Worm (Caenorhabditis elegans) whole organism, L1 larva: ENCODE results near the gene col-84.

ENCODE experiments used
- C16A3.4 ChIP-seq: fragments of 150-350 bp; optimal IDR thresholded peaks from 2 replicates; lab custom pipeline; 2014; ENCODE audit warnings: missing biosample characterization, missing genetic modification characterization
- alr-1 ChIP-seq: fragments of 200-800 bp; sonication (Bioruptor generic); optimal IDR thresholded peaks from 2 replicates; lab custom pipeline; 2018; ENCODE audit warnings: borderline replicate concordance, mild to moderate bottlenecking, missing genetic modification characterization, missing compliant biosample characterization
- ama-1 ChIP-seq: fragments of 150-350 bp; optimal IDR thresholded peaks from 2 replicates; lab custom pipeline; 2014
- blmp-1 ChIP-seq: fragments of 150-350 bp; optimal IDR thresholded peaks from 2 replicates; lab custom pipeline; 2014; ENCODE audit warnings: missing biosample characterization, missing genetic modification characterization
- ceh-63 ChIP-seq: fragments of 200-800 bp; sonication (Bioruptor generic); optimal IDR thresholded peaks from 2 replicates; lab custom pipeline; 2018; ENCODE audit warnings: mild to moderate bottlenecking, missing genetic modification characterization, missing compliant biosample characterization
- ceh-82 ChIP-seq, 3 experiments: fragments of 150-350 bp in 1 of 3; sonication (generic microtip) in 2 of 3; optimal IDR thresholded peaks; 2 replicates each; lab custom pipeline; 2014 to 2017; ENCODE audit warnings: missing biosample characterization in 3 of 3, missing genetic modification characterization in 3 of 3
- ceh-88 ChIP-seq: fragments of 200-800 bp; sonication (Bioruptor generic); IDR thresholded peaks from 2 replicates; pipeline ENCODE4 v1.3.6; 2022; ENCODE audit warnings: missing genetic modification characterization, missing compliant biosample characterization
- ceh-90 ChIP-seq: sonication (generic microtip); optimal IDR thresholded peaks from 2 replicates; lab custom pipeline; 2016; ENCODE audit warnings: missing genetic modification characterization, missing compliant biosample characterization
- efl-1 ChIP-seq, 4 experiments: fragments of 150-350 bp; optimal IDR thresholded peaks in 3 of 4; peaks in 1 of 4; 1 replicate in 1 of 4; 2 replicates in 3 of 4; lab custom pipeline; 2014; ENCODE audit warnings: missing biosample characterization in 2 of 4, missing genetic modification characterization in 2 of 4, missing genetic modification reagents in 2 of 4
- elt-3 ChIP-seq, 6 experiments: fragments of 150-350 bp in 1 of 6; sonication (generic microtip); optimal IDR thresholded peaks; 2 replicates each; lab custom pipeline; 2017 to 2018; ENCODE audit warnings: missing biosample characterization in 6 of 6, missing genetic modification characterization in 6 of 6, inconsistent platforms in 1 of 6
- ets-5 ChIP-seq: fragments of 200-800 bp; sonication (Bioruptor generic); IDR thresholded peaks from 2 replicates; pipeline ENCODE4 v1.3.6; 2022; ENCODE audit warnings: missing genetic modification characterization, missing compliant biosample characterization
- fkh-10 ChIP-seq: sonication (generic microtip); optimal IDR thresholded peaks from 2 replicates; lab custom pipeline; 2017; ENCODE audit warnings: missing biosample characterization, missing genetic modification reagents, missing genetic modification characterization
- fos-1 ChIP-seq: fragments of 150-350 bp; optimal IDR thresholded peaks from 2 replicates; lab custom pipeline; 2014; ENCODE audit warnings: missing biosample characterization, missing genetic modification characterization
- jun-1 ChIP-seq: fragments of 150-350 bp; optimal IDR thresholded peaks from 2 replicates; lab custom pipeline; 2014; ENCODE audit warnings: missing biosample characterization, missing genetic modification reagents, missing genetic modification characterization
- lin-13 ChIP-seq: fragments of 150-350 bp; optimal IDR thresholded peaks from 2 replicates; lab custom pipeline; 2014; ENCODE audit warnings: missing biosample characterization, missing genetic modification reagents, missing genetic modification characterization
- lin-14 ChIP-seq: fragments of 200-800 bp; sonication (Bioruptor generic); optimal IDR thresholded peaks from 2 replicates; lab custom pipeline; 2018; ENCODE audit warnings: mild to moderate bottlenecking, missing genetic modification characterization, moderate library complexity, missing compliant biosample characterization
- lin-15B ChIP-seq: fragments of 150-350 bp; sonication (generic microtip); optimal IDR thresholded peaks from 3 replicates; lab custom pipeline; 2014; ENCODE audit warnings: missing biosample characterization, missing genetic modification characterization
- lin-35 ChIP-seq, 2 experiments: fragments of 150-350 bp; optimal IDR thresholded peaks; 2 replicates each; lab custom pipeline; 2014; ENCODE audit warnings: missing biosample characterization in 2 of 2, missing genetic modification characterization in 2 of 2, missing genetic modification reagents in 2 of 2
- mep-1 ChIP-seq: fragments of 150-350 bp; optimal IDR thresholded peaks from 2 replicates; lab custom pipeline; 2014; ENCODE audit warnings: missing biosample characterization, missing genetic modification characterization
- nhr-11 ChIP-seq: fragments of 150-350 bp; optimal IDR thresholded peaks from 2 replicates; lab custom pipeline; 2014; ENCODE audit warnings: missing biosample characterization, missing genetic modification characterization
- nhr-19 ChIP-seq: fragments of 200-800 bp; sonication (Bioruptor generic); conservative IDR thresholded peaks from 2 replicates; pipeline ENCODE4 v1.3.6; 2022; ENCODE audit warnings: missing genetic modification characterization, missing compliant biosample characterization
- nhr-20 ChIP-seq: sonication (generic microtip); optimal IDR thresholded peaks from 2 replicates; lab custom pipeline; 2016; ENCODE audit warnings: mild to moderate bottlenecking, missing genetic modification characterization, missing compliant biosample characterization
- nhr-47 ChIP-seq: sonication (generic microtip); optimal IDR thresholded peaks from 2 replicates; lab custom pipeline; 2016; ENCODE audit warnings: mild to moderate bottlenecking, missing genetic modification characterization, moderate library complexity, missing compliant biosample characterization
- nhr-71 ChIP-seq: sonication (generic microtip); optimal IDR thresholded peaks from 2 replicates; lab custom pipeline; 2016; ENCODE audit warnings: mild to moderate bottlenecking, missing genetic modification characterization, moderate library complexity, missing compliant biosample characterization
- nhr-76 ChIP-seq: sonication (generic microtip); optimal IDR thresholded peaks from 2 replicates; lab custom pipeline; 2017; ENCODE audit warnings: missing biosample characterization, missing genetic modification characterization
- nhr-85 ChIP-seq: sonication (generic microtip); peaks from one replicate; lab custom pipeline; 2016; ENCODE audit warnings: missing genetic modification characterization, inconsistent platforms, missing compliant biosample characterization
- nhr-90 ChIP-seq: sonication (generic microtip); optimal IDR thresholded peaks from 2 replicates; lab custom pipeline; 2016; ENCODE audit warnings: mild to moderate bottlenecking, missing genetic modification characterization, missing compliant biosample characterization; ENCODE audit not compliant: poor library complexity
- pqm-1 ChIP-seq: sonication (generic microtip); optimal IDR thresholded peaks from 3 replicates; lab custom pipeline; 2017; ENCODE audit warnings: missing biosample characterization, missing genetic modification characterization
- rnt-1 ChIP-seq: sonication (generic microtip); optimal IDR thresholded peaks from 2 replicates; lab custom pipeline; 2016; ENCODE audit warnings: mild to moderate bottlenecking, missing genetic modification characterization, moderate library complexity, missing compliant biosample characterization
- snpc-4 ChIP-seq: fragments of 150-350 bp; optimal IDR thresholded peaks from 2 replicates; lab custom pipeline; 2014; ENCODE audit warnings: missing biosample characterization, missing genetic modification characterization
- snu-23 ChIP-seq: sonication (generic microtip); optimal IDR thresholded peaks from 2 replicates; lab custom pipeline; 2016; ENCODE audit warnings: missing genetic modification characterization, missing compliant biosample characterization
- sptf-1 ChIP-seq: fragments of 150-350 bp; optimal IDR thresholded peaks from 2 replicates; lab custom pipeline; 2014; ENCODE audit warnings: missing biosample characterization, missing genetic modification characterization
- unc-30 ChIP-seq: sonication (generic microtip); optimal IDR thresholded peaks from 2 replicates; lab custom pipeline; 2017; ENCODE audit warnings: missing biosample characterization, missing genetic modification characterization
- unc-62 ChIP-seq: fragments of 150-350 bp; optimal IDR thresholded peaks from 2 replicates; lab custom pipeline; 2014; ENCODE audit warnings: missing biosample characterization, missing genetic modification reagents, missing genetic modification characterization
- unc-86 ChIP-seq: sonication (generic microtip); optimal IDR thresholded peaks from 2 replicates; lab custom pipeline; 2016; ENCODE audit warnings: missing genetic modification characterization, missing compliant biosample characterization
- zag-1 ChIP-seq: fragments of 150-350 bp; optimal IDR thresholded peaks from 2 replicates; lab custom pipeline; 2014; ENCODE audit warnings: missing biosample characterization, missing genetic modification characterization

col-84 gene

DNA sequence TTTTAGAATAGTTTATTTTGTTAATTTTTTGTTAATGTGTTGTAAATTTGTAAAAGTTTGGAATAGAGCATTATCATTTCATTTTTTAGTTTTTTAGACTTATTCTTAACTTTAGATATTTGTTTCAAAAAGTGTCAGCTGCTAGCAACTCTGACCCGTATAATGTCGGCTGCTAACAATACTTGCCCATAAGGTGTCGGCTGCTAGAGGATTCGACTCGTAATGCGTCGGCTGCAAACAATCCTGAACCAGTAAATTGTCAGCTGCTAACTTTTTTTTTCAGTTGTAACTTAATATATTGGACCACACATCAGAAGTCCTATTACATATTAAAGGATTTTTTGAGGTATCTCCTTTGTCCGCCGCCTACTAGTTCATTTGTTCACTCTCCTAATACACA, 25.6 kb upstream of the col-84 start:
- TF ChIP-seq nhr-19 (no peak), snpc-4 (tag; lab: Kevin White, UChicago) (peak; percentile 27)

DNA sequence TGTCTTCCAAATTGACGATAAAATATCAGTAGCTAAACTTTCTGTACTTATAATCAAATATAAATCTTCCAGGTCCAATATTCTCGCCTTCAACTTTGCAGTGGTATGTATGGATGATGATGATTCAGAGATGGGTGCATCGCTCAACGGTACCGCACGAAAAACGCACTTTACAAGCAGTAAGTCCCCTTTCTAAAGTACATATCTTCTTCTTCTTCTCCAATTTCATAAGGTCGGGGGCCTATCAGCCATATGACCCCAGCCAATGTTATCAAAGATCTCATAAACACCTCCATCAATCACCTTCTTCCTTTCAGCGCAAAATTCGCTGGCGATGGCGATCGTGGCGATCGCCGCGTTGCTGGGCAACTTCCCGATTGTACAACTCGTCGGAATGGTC, 24.9 kb upstream of the col-84 start:
- TF ChIP-seq nhr-85 (tag; lab: Kevin White, UChicago) (peak; percentile 69), zag-1 (tag; lab: Kevin White, UChicago) (no peak), nhr-71 (tag; lab: Kevin White, UChicago) (peak; percentile 7), blmp-1 (tag; lab: Kevin White, UChicago) (peak; percentile 46), unc-62 (no peak), jun-1 (no peak), ceh-88 (GFP tag; lab: Robert Waterston, UW) (no peak), lin-13 (GFP tag; lab: Kevin White, UChicago) (no peak)

DNA sequence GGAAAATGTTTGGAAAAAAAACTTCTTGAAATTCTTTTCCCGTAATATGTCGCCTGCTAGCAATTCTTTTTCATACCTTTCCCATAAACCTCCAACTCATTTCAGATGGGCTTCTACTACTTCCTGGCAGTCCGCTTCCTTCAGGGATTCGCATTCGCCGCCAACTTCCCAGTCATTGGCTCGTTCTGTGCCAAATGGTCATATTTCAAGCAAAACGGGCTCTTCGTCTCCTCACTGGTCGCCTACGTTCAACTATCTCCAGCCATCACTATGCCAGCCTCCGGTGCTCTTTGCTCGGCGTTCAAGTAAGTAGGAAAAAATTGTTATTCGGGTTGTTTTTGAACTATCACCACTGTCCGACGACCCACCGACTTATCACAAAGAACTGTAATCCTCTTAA, 24.3 kb upstream of the col-84 start:
- TF ChIP-seq nhr-11 (tag; lab: Kevin White, UChicago) = no peak
- no peak for TF ChIP-seq nhr-20 (tag; lab: Kevin White, UChicago)
- TF ChIP-seq unc-30 (tag; lab: Kevin White, UChicago) = no peak
- TF ChIP-seq ceh-90 (tag; lab: Kevin White, UChicago) = no peak
- TF ChIP-seq ceh-82 (tag; optimal IDR thresholded peaks at IDR 0.05; lab: Kevin White, UChicago) = no peak
- no peak for TF ChIP-seq zag-1 (tag; lab: Kevin White, UChicago)
- TF ChIP-seq fkh-10 = no peak
- no peak for TF ChIP-seq lin-35 (GFP tag; optimal IDR thresholded peaks at IDR 0.05; lab: Kevin White, UChicago)
- no peak for TF ChIP-seq unc-86 (tag; lab: Kevin White, UChicago)

DNA sequence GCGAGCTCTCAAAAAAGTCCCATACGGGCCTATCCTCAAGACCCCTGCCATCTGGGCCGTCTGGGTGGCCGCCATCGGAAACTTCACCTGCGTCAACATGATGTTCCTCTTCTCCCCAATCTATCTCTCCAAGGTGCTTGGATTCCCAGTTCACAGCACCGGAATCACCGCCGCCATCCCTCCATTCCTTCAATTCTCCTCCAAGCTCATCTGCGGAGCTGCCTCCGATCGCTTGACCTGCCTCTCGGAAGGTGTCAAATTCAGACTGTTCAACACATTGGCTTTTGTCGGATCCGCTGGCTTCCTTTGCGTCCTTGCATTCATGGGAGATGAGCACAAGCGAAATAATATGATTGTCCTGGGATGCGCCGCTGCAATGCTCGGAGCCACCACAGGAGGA, 23.4 kb upstream of the col-84 start:
- TF ChIP-seq C16A3.4 (tag; lab: Kevin White, UChicago) = no peak
- TF ChIP-seq fos-1 (tag; lab: Kevin White, UChicago) = no peak
- TF ChIP-seq nhr-76 = no peak

DNA sequence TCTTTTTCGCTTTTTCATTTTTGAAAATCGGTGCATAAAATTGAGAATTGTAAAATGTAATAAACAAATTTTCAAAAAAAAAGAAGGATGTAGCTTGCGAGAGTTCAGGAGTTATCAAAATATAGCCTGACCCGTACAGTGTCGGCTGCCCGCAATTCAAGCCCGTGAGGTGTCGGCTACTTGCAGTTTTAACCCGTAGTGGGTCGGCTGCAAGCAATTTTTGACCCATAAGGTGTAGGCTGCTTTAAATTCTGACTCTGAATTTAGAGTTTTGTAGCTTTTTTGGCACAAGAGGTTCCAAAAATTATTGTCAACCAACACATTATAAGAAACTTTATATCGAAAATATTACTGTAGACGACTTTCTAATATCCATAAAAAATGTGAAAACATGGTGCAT, 22.4 kb upstream of the col-84 start:
- no peak for TF ChIP-seq snu-23
- peak; percentile 3 for TF ChIP-seq nhr-47 (tag; lab: Kevin White, UChicago)
- TF ChIP-seq elt-3 (tag; optimal IDR thresholded peaks at IDR 0.05; lab: Kevin White, UChicago) = peak in 1 of 6 experiments; percentile 43
- peak; percentile 35 for TF ChIP-seq ama-1 (lab: Kevin White, UChicago)

DNA sequence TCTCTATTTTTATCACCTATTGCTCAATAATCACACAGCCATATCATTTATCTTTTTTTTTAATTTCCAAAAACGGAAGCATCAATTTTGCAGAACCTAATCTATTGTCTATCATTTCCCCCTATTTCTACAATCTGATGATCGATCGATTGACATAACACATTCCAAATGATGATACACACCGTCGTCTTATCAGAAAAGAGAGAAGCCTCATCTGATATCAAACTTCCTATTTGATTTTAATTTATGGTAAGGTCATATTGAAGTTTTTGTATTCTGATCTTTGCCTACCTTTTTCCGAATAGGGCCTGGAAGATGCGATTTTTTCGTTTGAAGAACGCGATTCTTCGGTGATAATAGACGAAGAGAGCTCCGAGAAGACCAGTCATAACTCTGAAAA, 18.8 kb upstream of the col-84 start:
- peak; percentile 16 for TF ChIP-seq blmp-1 (tag; lab: Kevin White, UChicago)
- no peak for TF ChIP-seq ceh-63
- no peak for TF ChIP-seq lin-15B (tag; lab: Kevin White, UChicago)
- TF ChIP-seq lin-14 (GFP tag; lab: Kevin White, UChicago) = peak; percentile 25
- TF ChIP-seq nhr-71 (tag; lab: Kevin White, UChicago) = peak; percentile 10
- peak; percentile 70 for TF ChIP-seq nhr-85 (tag; lab: Kevin White, UChicago)
- no peak for TF ChIP-seq ets-5 (GFP tag; lab: Robert Waterston, UW)
- no peak for TF ChIP-seq efl-1 (optimal IDR thresholded peaks at IDR 0.05; lab: Kevin White, UChicago)
- peak in 1 of 2 experiments; percentile 60 for TF ChIP-seq efl-1 (GFP tag; optimal IDR thresholded peaks at IDR 0.05 in 1 of 2; lab: Kevin White, UChicago)
- TF ChIP-seq nhr-90 = no peak
- no peak for TF ChIP-seq rnt-1
- no peak for TF ChIP-seq fkh-10
- no peak for TF ChIP-seq sptf-1
- TF ChIP-seq pqm-1 (tag; lab: Kevin White, UChicago) = no peak
- TF ChIP-seq mep-1 = no peak
- no peak for TF ChIP-seq alr-1 (tag; lab: Kevin White, UChicago)
- TF ChIP-seq elt-3 (tag; optimal IDR thresholded peaks at IDR 0.05; lab: Kevin White, UChicago) = peak in 3 of 6 experiments; percentile 26 to 52 (median 26)
- TF ChIP-seq lin-35 (GFP tag; optimal IDR thresholded peaks at IDR 0.05; lab: Kevin White, UChicago) = no peak
